Worm (Caenorhabditis elegans) whole organism, L1 larva: Measurements from ENCODE around the gene C54D1.7.

Source experiments
- C04F5.9 ChIP-seq: sonication (generic microtip); optimal IDR thresholded peaks from 2 replicates; lab custom pipeline; 2016; ENCODE audit warnings: missing genetic modification characterization, missing compliant biosample characterization
- ces-1 ChIP-seq: fragments of 150-350 bp; optimal IDR thresholded peaks from 2 replicates; lab custom pipeline; 2014; ENCODE audit warnings: missing biosample characterization, missing genetic modification reagents, missing genetic modification characterization
- dpl-1 ChIP-seq, 3 experiments: fragments of 150-350 bp in 2 of 3; sonication (generic microtip) in 1 of 3; optimal IDR thresholded peaks; 2 replicates each; lab custom pipeline; 2014 to 2017; ENCODE audit warnings: missing biosample characterization in 3 of 3, missing genetic modification characterization in 3 of 3, missing genetic modification reagents in 3 of 3
- efl-1 ChIP-seq, 4 experiments: fragments of 150-350 bp; optimal IDR thresholded peaks in 3 of 4; peaks in 1 of 4; 1 replicate in 1 of 4; 2 replicates in 3 of 4; lab custom pipeline; 2014; ENCODE audit warnings: missing biosample characterization in 2 of 4, missing genetic modification characterization in 2 of 4, missing genetic modification reagents in 2 of 4
- efl-3 ChIP-seq: fragments of 200-800 bp; sonication (Bioruptor generic); optimal IDR thresholded peaks from 2 replicates; lab custom pipeline; 2018; ENCODE audit warnings: mild to moderate bottlenecking, missing genetic modification characterization, missing compliant biosample characterization
- elt-2 ChIP-seq: sonication (generic microtip); optimal IDR thresholded peaks from 2 replicates; lab custom pipeline; 2016; ENCODE audit warnings: missing genetic modification characterization, mild to moderate bottlenecking, inconsistent platforms, missing compliant biosample characterization, missing genetic modification reagents
- elt-3 ChIP-seq, 6 experiments: fragments of 150-350 bp in 1 of 6; sonication (generic microtip); optimal IDR thresholded peaks; 2 replicates each; lab custom pipeline; 2017 to 2018; ENCODE audit warnings: missing biosample characterization in 6 of 6, missing genetic modification characterization in 6 of 6, inconsistent platforms in 1 of 6
- fkh-10 ChIP-seq: sonication (generic microtip); optimal IDR thresholded peaks from 2 replicates; lab custom pipeline; 2017; ENCODE audit warnings: missing biosample characterization, missing genetic modification reagents, missing genetic modification characterization
- hlh-17 ChIP-seq: fragments of 200-800 bp; sonication (Bioruptor generic); optimal IDR thresholded peaks from 2 replicates; lab custom pipeline; 2018; ENCODE audit warnings: missing genetic modification characterization, mild to moderate bottlenecking, missing compliant biosample characterization, moderate library complexity, borderline replicate concordance
- irx-1 ChIP-seq: sonication (generic microtip); optimal IDR thresholded peaks from 2 replicates; lab custom pipeline; 2016; ENCODE audit warnings: missing genetic modification characterization, missing compliant biosample characterization
- lin-14 ChIP-seq: fragments of 200-800 bp; sonication (Bioruptor generic); optimal IDR thresholded peaks from 2 replicates; lab custom pipeline; 2018; ENCODE audit warnings: mild to moderate bottlenecking, missing genetic modification characterization, moderate library complexity, missing compliant biosample characterization
- lin-15B ChIP-seq: fragments of 150-350 bp; sonication (generic microtip); optimal IDR thresholded peaks from 3 replicates; lab custom pipeline; 2014; ENCODE audit warnings: missing biosample characterization, missing genetic modification characterization
- lin-39 ChIP-seq: fragments of 150-350 bp; optimal IDR thresholded peaks from 2 replicates; lab custom pipeline; 2014; ENCODE audit warnings: missing biosample characterization, missing genetic modification reagents, missing genetic modification characterization
- mdl-1 ChIP-seq, 2 experiments: fragments of 150-350 bp; optimal IDR thresholded peaks; 2 replicates each; lab custom pipeline; 2014 to 2017; ENCODE audit warnings: missing biosample characterization in 2 of 2, missing genetic modification characterization in 2 of 2, inconsistent platforms in 1 of 2
- nhr-11 ChIP-seq: fragments of 150-350 bp; optimal IDR thresholded peaks from 2 replicates; lab custom pipeline; 2014; ENCODE audit warnings: missing biosample characterization, missing genetic modification characterization
- nhr-12 ChIP-seq: sonication (generic microtip); optimal IDR thresholded peaks from 2 replicates; lab custom pipeline; 2017; ENCODE audit warnings: missing biosample characterization, missing genetic modification characterization
- nhr-20 ChIP-seq: sonication (generic microtip); optimal IDR thresholded peaks from 2 replicates; lab custom pipeline; 2016; ENCODE audit warnings: mild to moderate bottlenecking, missing genetic modification characterization, missing compliant biosample characterization
- nhr-28 ChIP-seq: fragments of 150-350 bp; optimal IDR thresholded peaks from 2 replicates; lab custom pipeline; 2014; ENCODE audit warnings: missing biosample characterization, missing genetic modification characterization
- nhr-47 ChIP-seq: sonication (generic microtip); optimal IDR thresholded peaks from 2 replicates; lab custom pipeline; 2016; ENCODE audit warnings: mild to moderate bottlenecking, missing genetic modification characterization, moderate library complexity, missing compliant biosample characterization
- nhr-71 ChIP-seq: sonication (generic microtip); optimal IDR thresholded peaks from 2 replicates; lab custom pipeline; 2016; ENCODE audit warnings: mild to moderate bottlenecking, missing genetic modification characterization, moderate library complexity, missing compliant biosample characterization
- nhr-77 ChIP-seq: fragments of 150-350 bp; optimal IDR thresholded peaks from 2 replicates; lab custom pipeline; 2014; ENCODE audit warnings: missing biosample characterization, missing genetic modification characterization
- pag-3 ChIP-seq: sonication (generic microtip); optimal IDR thresholded peaks from 2 replicates; lab custom pipeline; 2017; ENCODE audit warnings: missing genetic modification characterization, mild to moderate bottlenecking, missing compliant biosample characterization, antibody characterized with exemption, borderline replicate concordance; ENCODE audit not compliant: insufficient read depth
- rnt-1 ChIP-seq: sonication (generic microtip); optimal IDR thresholded peaks from 2 replicates; lab custom pipeline; 2016; ENCODE audit warnings: mild to moderate bottlenecking, missing genetic modification characterization, moderate library complexity, missing compliant biosample characterization
- snpc-4 ChIP-seq: fragments of 150-350 bp; optimal IDR thresholded peaks from 2 replicates; lab custom pipeline; 2014; ENCODE audit warnings: missing biosample characterization, missing genetic modification characterization
- snu-23 ChIP-seq: sonication (generic microtip); optimal IDR thresholded peaks from 2 replicates; lab custom pipeline; 2016; ENCODE audit warnings: missing genetic modification characterization, missing compliant biosample characterization
- sox-4 ChIP-seq: sonication (generic microtip); optimal IDR thresholded peaks from 2 replicates; lab custom pipeline; 2016; ENCODE audit warnings: missing genetic modification characterization, missing compliant biosample characterization
- xbp-1 ChIP-seq: sonication (generic microtip); optimal IDR thresholded peaks from 2 replicates; lab custom pipeline; 2016; ENCODE audit warnings: missing genetic modification characterization, missing compliant biosample characterization
- zip-4 ChIP-seq: fragments of 200-800 bp; sonication (Bioruptor generic); optimal IDR thresholded peaks from 2 replicates; lab custom pipeline; 2018; ENCODE audit warnings: mild to moderate bottlenecking, missing genetic modification characterization, moderate library complexity, missing compliant biosample characterization

The C54D1.7 gene

ce11 chrX:7126348-7126747 lies 29.5 kb downstream of the C54D1.7 start, which contains the start of gene ist-1:
TSS of gene ist-1 (plus strand) at chrX:7126648.
- TF ChIP-seq lin-14 (GFP tag; lab: Kevin White, UChicago) = peak; percentile 9
- no peak for TF ChIP-seq nhr-77 (tag; lab: Kevin White, UChicago)
- TF ChIP-seq, all 84 proteins: peak for 1

- no peak for TF ChIP-seq lin-15B (tag; lab: Kevin White, UChicago)
- TF ChIP-seq elt-2 (tag; lab: Kevin White, UChicago) = peak; percentile 61
Observed at ce11 chrX:7125178-7125577, 30.7 kb downstream of the C54D1.7 start.

ce11 chrX:7124044-7124443 lies 31.8 kb downstream of the C54D1.7 start:
- TF ChIP-seq elt-3 (tag; optimal IDR thresholded peaks at IDR 0.05; lab: Kevin White, UChicago) = no peak
- peak; percentile 48 for TF ChIP-seq elt-2 (tag; lab: Kevin White, UChicago)
- TF ChIP-seq, all 84 proteins: peak for 1

- TF ChIP-seq pag-3 (tag; lab: Kevin White, UChicago) = no peak
- TF ChIP-seq nhr-20 (tag; lab: Kevin White, UChicago) = no peak
- no peak for TF ChIP-seq nhr-11
- TF ChIP-seq elt-2 (tag; lab: Kevin White, UChicago) = no peak
- TF ChIP-seq nhr-77 (tag; lab: Kevin White, UChicago) = no peak
- TF ChIP-seq C04F5.9 (tag; lab: Kevin White, UChicago) = no peak
- no peak for TF ChIP-seq efl-1 (optimal IDR thresholded peaks at IDR 0.05; lab: Kevin White, UChicago)
- TF ChIP-seq efl-1 (GFP tag; optimal IDR thresholded peaks at IDR 0.05 in 1 of 2; lab: Kevin White, UChicago) = no peak
- TF ChIP-seq nhr-47 (tag; lab: Kevin White, UChicago) = no peak
- TF ChIP-seq xbp-1 = no peak
- TF ChIP-seq nhr-28 (tag; lab: Kevin White, UChicago) = no peak
- TF ChIP-seq dpl-1 (GFP tag; optimal IDR thresholded peaks at IDR 0.05; lab: Kevin White, UChicago) = no peak
- no peak for TF ChIP-seq zip-4 (GFP tag; lab: Kevin White, UChicago)
Observed at ce11 chrX:7122655-7123054, 33.2 kb downstream of the C54D1.7 start.

ce11 chrX:7116896-7117295 lies 38.9 kb downstream of the C54D1.7 start, which contains the start of gene hen-1:
TSS of gene hen-1 (minus strand) at chrX:7116996.
- TF ChIP-seq nhr-11 = no peak
- no peak for TF ChIP-seq snpc-4 (tag; lab: Kevin White, UChicago)
- no peak for TF ChIP-seq zip-4 (GFP tag; lab: Kevin White, UChicago)

ce11 chrX:7112589-7112988 lies 43.2 kb downstream of the C54D1.7 start, which contains the start of gene C36B7.1:
TSS of gene C36B7.1 (plus strand) at chrX:7112889.
- TF ChIP-seq fkh-10 (GFP tag; lab: Kevin White, UChicago) = no peak
- TF ChIP-seq pag-3 (tag; lab: Kevin White, UChicago) = no peak
- no peak for TF ChIP-seq mdl-1 (tag; optimal IDR thresholded peaks at IDR 0.05; lab: Kevin White, UChicago)
- no peak for TF ChIP-seq irx-1 (tag; lab: Kevin White, UChicago)
- TF ChIP-seq efl-3 (GFP tag; lab: Kevin White, UChicago) = no peak
- no peak for TF ChIP-seq ces-1 (GFP tag; lab: Kevin White, UChicago)
- TF ChIP-seq nhr-12 (tag; lab: Kevin White, UChicago) = no peak
- no peak for TF ChIP-seq rnt-1
- TF ChIP-seq hlh-17 (GFP tag; lab: Kevin White, UChicago) = no peak
- no peak for TF ChIP-seq zip-4 (GFP tag; lab: Kevin White, UChicago)
- no peak for TF ChIP-seq lin-39 (tag; lab: Kevin White, UChicago)
- no peak for TF ChIP-seq nhr-71 (tag; lab: Kevin White, UChicago)
- TF ChIP-seq sox-4 (tag; lab: Kevin White, UChicago) = no peak
- no peak for TF ChIP-seq snu-23 (GFP tag; lab: Kevin White, UChicago)
